Worm (Caenorhabditis elegans) whole organism, L2 larva: ENCODE data around the gene F21D5.9.

Experiments
- ZK546.5 ChIP-seq: sonication (generic microtip); optimal IDR thresholded peaks from 2 replicates; lab custom pipeline; 2017; ENCODE audit warnings: missing biosample characterization, missing genetic modification characterization
- alr-1 ChIP-seq: fragments of 150-350 bp; optimal IDR thresholded peaks from 2 replicates; lab custom pipeline; 2014; ENCODE audit warnings: missing biosample characterization, missing genetic modification characterization
- ama-1 ChIP-seq: fragments of 150-350 bp; optimal IDR thresholded peaks from 2 replicates; lab custom pipeline; 2018; ENCODE audit warnings: inconsistent platforms
- blmp-1 ChIP-seq: sonication (generic microtip); optimal IDR thresholded peaks from 2 replicates; lab custom pipeline; 2017; ENCODE audit warnings: missing genetic modification characterization, mild to moderate bottlenecking, missing compliant biosample characterization, antibody characterized with exemption, moderate library complexity; ENCODE audit not compliant: insufficient read depth
- ceh-82 ChIP-seq: fragments of 150-350 bp; optimal IDR thresholded peaks from 2 replicates; lab custom pipeline; 2014; ENCODE audit warnings: missing biosample characterization, missing genetic modification characterization
- gmeb-1 ChIP-seq: fragments of 150-350 bp; optimal IDR thresholded peaks from 2 replicates; lab custom pipeline; 2014; ENCODE audit warnings: missing biosample characterization, missing genetic modification characterization
- mdl-1 ChIP-seq, 2 experiments: fragments of 150-350 bp in 1 of 2; sonication (generic microtip) in 1 of 2; optimal IDR thresholded peaks; 2 replicates each; lab custom pipeline; 2017; ENCODE audit warnings: missing biosample characterization in 2 of 2, missing genetic modification characterization in 2 of 2
- nhr-25 ChIP-seq: fragments of 150-350 bp; sonication (generic microtip); optimal IDR thresholded peaks from 3 replicates; lab custom pipeline; 2014; ENCODE audit warnings: missing biosample characterization, missing genetic modification characterization
- nhr-6 ChIP-seq: fragments of 150-350 bp; optimal IDR thresholded peaks from 2 replicates; lab custom pipeline; 2014; ENCODE audit warnings: missing biosample characterization, missing genetic modification characterization
- peb-1 ChIP-seq: fragments of 150-350 bp; optimal IDR thresholded peaks from 2 replicates; lab custom pipeline; 2014; ENCODE audit warnings: missing biosample characterization, missing genetic modification characterization
- unc-39 ChIP-seq: fragments of 150-350 bp; optimal IDR thresholded peaks from 2 replicates; lab custom pipeline; 2014; ENCODE audit warnings: missing biosample characterization, missing genetic modification characterization
- unc-62 ChIP-seq: fragments of 150-350 bp; optimal IDR thresholded peaks from 2 replicates; lab custom pipeline; 2014; ENCODE audit warnings: missing biosample characterization, missing genetic modification reagents, missing genetic modification characterization
- zag-1 ChIP-seq: fragments of 150-350 bp; optimal IDR thresholded peaks from 2 replicates; lab custom pipeline; 2014; ENCODE audit warnings: missing biosample characterization, missing genetic modification characterization

ce11 chrIV:8686966-8687365 is 36.9 kb upstream of the F21D5.9 start:
- TF ChIP-seq ZK546.5, result no peak
- no peak for TF ChIP-seq mdl-1 (tag; optimal IDR thresholded peaks at IDR 0.05; lab: Kevin White, UChicago)
- no peak for TF ChIP-seq unc-39 (tag; lab: Kevin White, UChicago)
- no peak for TF ChIP-seq nhr-25
- TF ChIP-seq ama-1 (lab: Kevin White, UChicago), result no peak
- TF ChIP-seq unc-62, result no peak
- TF ChIP-seq blmp-1 (tag; lab: Kevin White, UChicago), result no peak
- TF ChIP-seq ceh-82 (tag; lab: Kevin White, UChicago), result no peak
- TF ChIP-seq zag-1 (tag; lab: Kevin White, UChicago), result no peak
- TF ChIP-seq peb-1 (tag; lab: Kevin White, UChicago), result no peak
- no peak for TF ChIP-seq alr-1 (tag; lab: Kevin White, UChicago)
- no peak for TF ChIP-seq nhr-6 (tag; lab: Kevin White, UChicago)
- no peak for TF ChIP-seq gmeb-1 (tag; lab: Kevin White, UChicago)
